Worm (Caenorhabditis elegans) whole organism, L3 larva: ENCODE measurements around the gene F55G1.7.

Experiments
- R02D3.7 ChIP-seq: fragments of 150-350 bp; optimal IDR thresholded peaks from 2 replicates; lab custom pipeline; 2014; ENCODE audit warnings: missing biosample characterization, missing genetic modification characterization
- ZK546.5 ChIP-seq: sonication (generic microtip); optimal IDR thresholded peaks from 2 replicates; lab custom pipeline; 2017; ENCODE audit warnings: missing biosample characterization, missing genetic modification characterization
- ama-1 ChIP-seq: fragments of 150-350 bp; optimal IDR thresholded peaks from 2 replicates; lab custom pipeline; 2018
- ceh-16 ChIP-seq: sonication (generic microtip); optimal IDR thresholded peaks from 2 replicates; lab custom pipeline; 2017; ENCODE audit warnings: missing biosample characterization, missing genetic modification characterization
- ceh-82 ChIP-seq: fragments of 150-350 bp; optimal IDR thresholded peaks from 2 replicates; lab custom pipeline; 2014; ENCODE audit warnings: missing biosample characterization, missing genetic modification characterization
- ceh-9 ChIP-seq: sonication (generic microtip); optimal IDR thresholded peaks from 2 replicates; lab custom pipeline; 2018; ENCODE audit warnings: missing biosample characterization, missing genetic modification characterization
- daf-12 ChIP-seq: fragments of 150-350 bp; optimal IDR thresholded peaks from 2 replicates; lab custom pipeline; 2014; ENCODE audit warnings: missing biosample characterization, missing genetic modification reagents, missing genetic modification characterization
- egl-27 ChIP-seq: sonication (generic microtip); optimal IDR thresholded peaks from 4 replicates; lab custom pipeline; 2017; ENCODE audit warnings: missing biosample characterization, missing genetic modification reagents, missing genetic modification characterization
- egl-5 ChIP-seq: fragments of 150-350 bp; optimal IDR thresholded peaks from 2 replicates; lab custom pipeline; 2017; ENCODE audit warnings: missing biosample characterization, missing genetic modification reagents, missing genetic modification characterization, inconsistent platforms
- elt-3 ChIP-seq, 3 experiments: fragments of 150-350 bp in 1 of 3; sonication (generic microtip) in 2 of 3; optimal IDR thresholded peaks; 2 replicates in 2 of 3; 4 replicates in 1 of 3; lab custom pipeline; 2014 to 2017; ENCODE audit warnings: missing biosample characterization in 3 of 3, missing genetic modification characterization in 3 of 3
- eor-1 ChIP-seq, 2 experiments: fragments of 150-350 bp; optimal IDR thresholded peaks; 2 replicates each; lab custom pipeline; 2014 to 2018; ENCODE audit warnings: missing biosample characterization in 2 of 2, missing genetic modification characterization in 2 of 2
- fkh-10 ChIP-seq: sonication (generic microtip); optimal IDR thresholded peaks from 2 replicates; lab custom pipeline; 2017; ENCODE audit warnings: missing biosample characterization, missing genetic modification reagents, missing genetic modification characterization
- fkh-2 ChIP-seq: fragments of 150-350 bp; optimal IDR thresholded peaks from 2 replicates; lab custom pipeline; 2014; ENCODE audit warnings: missing biosample characterization, missing genetic modification reagents, missing genetic modification characterization
- fos-1 ChIP-seq: fragments of 150-350 bp; optimal IDR thresholded peaks from 2 replicates; lab custom pipeline; 2014; ENCODE audit warnings: missing biosample characterization, missing genetic modification characterization
- jun-1 ChIP-seq: fragments of 150-350 bp; optimal IDR thresholded peaks from 2 replicates; lab custom pipeline; 2014; ENCODE audit warnings: missing biosample characterization, missing genetic modification reagents, missing genetic modification characterization
- lin-15B ChIP-seq: fragments of 150-350 bp; optimal IDR thresholded peaks from 2 replicates; lab custom pipeline; 2014; ENCODE audit warnings: missing biosample characterization, missing genetic modification characterization
- lin-39 ChIP-seq: fragments of 150-350 bp; optimal IDR thresholded peaks from 2 replicates; lab custom pipeline; 2018; ENCODE audit warnings: missing biosample characterization, missing genetic modification reagents, missing genetic modification characterization
- lsy-12 ChIP-seq: sonication (generic microtip); optimal IDR thresholded peaks from 2 replicates; lab custom pipeline; 2016; ENCODE audit warnings: mild to moderate bottlenecking, missing genetic modification characterization, missing compliant biosample characterization
- mdl-1 ChIP-seq: fragments of 150-350 bp; optimal IDR thresholded peaks from 2 replicates; lab custom pipeline; 2014; ENCODE audit warnings: missing biosample characterization, missing genetic modification characterization
- nfya-1 ChIP-seq: sonication (generic microtip); optimal IDR thresholded peaks from 2 replicates; lab custom pipeline; 2017; ENCODE audit warnings: missing genetic modification characterization, mild to moderate bottlenecking, missing compliant biosample characterization, antibody characterized with exemption, moderate library complexity; ENCODE audit not compliant: insufficient read depth
- nhr-11 ChIP-seq: fragments of 150-350 bp; optimal IDR thresholded peaks from 2 replicates; lab custom pipeline; 2014; ENCODE audit warnings: missing biosample characterization, missing genetic modification characterization
- nhr-12 ChIP-seq: fragments of 150-350 bp; optimal IDR thresholded peaks from 2 replicates; lab custom pipeline; 2014; ENCODE audit warnings: missing biosample characterization, missing genetic modification characterization
- nhr-237 ChIP-seq: fragments of 150-350 bp; optimal IDR thresholded peaks from 2 replicates; lab custom pipeline; 2014; ENCODE audit warnings: missing biosample characterization, missing genetic modification characterization
- nhr-25 ChIP-seq: sonication (generic microtip); optimal IDR thresholded peaks from 2 replicates; lab custom pipeline; 2017; ENCODE audit warnings: missing biosample characterization, missing genetic modification characterization
- nhr-28 ChIP-seq: fragments of 150-350 bp; optimal IDR thresholded peaks from 2 replicates; lab custom pipeline; 2014; ENCODE audit warnings: missing biosample characterization, missing genetic modification characterization
- nhr-43 ChIP-seq: sonication (generic microtip); optimal IDR thresholded peaks from 2 replicates; lab custom pipeline; 2016; ENCODE audit warnings: mild to moderate bottlenecking, missing genetic modification characterization, missing compliant biosample characterization; ENCODE audit not compliant: poor library complexity, severe bottlenecking
- nhr-67 ChIP-seq: fragments of 150-350 bp; optimal IDR thresholded peaks from 2 replicates; lab custom pipeline; 2014; ENCODE audit warnings: missing biosample characterization, missing genetic modification characterization
- nhr-76 ChIP-seq: fragments of 150-350 bp; sonication (generic microtip); optimal IDR thresholded peaks from 5 replicates; lab custom pipeline; 2014; ENCODE audit warnings: missing biosample characterization, missing genetic modification characterization
- nhr-77 ChIP-seq: fragments of 150-350 bp; optimal IDR thresholded peaks from 2 replicates; lab custom pipeline; 2014; ENCODE audit warnings: missing biosample characterization, missing genetic modification characterization
- pha-4 ChIP-seq: fragments of 150-350 bp; optimal IDR thresholded peaks from 2 replicates; lab custom pipeline; 2014; ENCODE audit warnings: missing biosample characterization, missing genetic modification reagents, missing genetic modification characterization
- pqm-1 ChIP-seq: fragments of 150-350 bp; optimal IDR thresholded peaks from 2 replicates; lab custom pipeline; 2017; ENCODE audit warnings: missing biosample characterization, missing genetic modification characterization, inconsistent platforms
- snpc-4 ChIP-seq: fragments of 150-350 bp; optimal IDR thresholded peaks from 2 replicates; lab custom pipeline; 2014; ENCODE audit warnings: missing biosample characterization, missing genetic modification characterization
- tbx-2 ChIP-seq: sonication (generic microtip); optimal IDR thresholded peaks from 2 replicates; lab custom pipeline; 2016; ENCODE audit warnings: mild to moderate bottlenecking, missing genetic modification characterization, missing compliant biosample characterization
- unc-62 ChIP-seq: fragments of 150-350 bp; sonication (generic microtip); optimal IDR thresholded peaks from 4 replicates; lab custom pipeline; 2014; ENCODE audit warnings: missing biosample characterization, missing genetic modification reagents, missing genetic modification characterization
- zag-1 ChIP-seq: fragments of 150-350 bp; optimal IDR thresholded peaks from 2 replicates; lab custom pipeline; 2014; ENCODE audit warnings: missing biosample characterization, missing genetic modification characterization
- ztf-11 ChIP-seq: fragments of 150-350 bp; optimal IDR thresholded peaks from 2 replicates; lab custom pipeline; 2014; ENCODE audit warnings: missing biosample characterization, missing genetic modification characterization
- ztf-4 ChIP-seq: fragments of 150-350 bp; optimal IDR thresholded peaks from 2 replicates; lab custom pipeline; 2014; ENCODE audit warnings: missing biosample characterization, missing genetic modification characterization

F55G1.7 gene

DNA sequence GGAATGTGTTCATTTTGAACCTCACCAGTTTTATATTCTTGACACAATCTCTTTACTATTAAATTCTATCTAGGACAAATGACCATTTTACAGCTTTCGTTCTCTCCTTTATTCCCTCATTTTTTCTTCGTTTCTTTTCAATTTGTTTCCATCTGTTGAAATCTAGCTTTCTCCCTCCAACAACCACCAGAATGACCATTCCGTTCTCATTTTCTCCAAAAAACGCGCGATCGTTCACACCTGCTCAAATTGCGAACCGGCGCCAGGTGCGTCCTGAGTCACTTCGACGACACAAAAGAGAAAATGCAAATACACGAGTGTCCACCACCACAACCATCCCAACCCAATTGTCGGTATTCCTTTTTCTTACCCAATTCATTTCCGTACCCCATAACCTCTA lies 13.4 kb downstream of the F55G1.7 start, which contains the start of gene F13B6.1:
F13B6.1 (plus strand) TSS at position 301 of the 400 bp plus-strand sequence.
- TF ChIP-seq jun-1 (no peak), ama-1 (lab: Kevin White, UChicago) (no peak), pha-4 (tag; lab: Kevin White, UChicago) (no peak), unc-62 (GFP tag; lab: Kevin White, UChicago) (no peak), nhr-12 (no peak), mdl-1 (tag; lab: Kevin White, UChicago) (no peak), nhr-67 (tag; lab: Kevin White, UChicago) (no peak), egl-5 (no peak), eor-1 (tag; optimal IDR thresholded peaks at IDR 0.05; lab: Kevin White, UChicago) (no peak), nhr-28 (tag; lab: Kevin White, UChicago) (no peak)

DNA sequence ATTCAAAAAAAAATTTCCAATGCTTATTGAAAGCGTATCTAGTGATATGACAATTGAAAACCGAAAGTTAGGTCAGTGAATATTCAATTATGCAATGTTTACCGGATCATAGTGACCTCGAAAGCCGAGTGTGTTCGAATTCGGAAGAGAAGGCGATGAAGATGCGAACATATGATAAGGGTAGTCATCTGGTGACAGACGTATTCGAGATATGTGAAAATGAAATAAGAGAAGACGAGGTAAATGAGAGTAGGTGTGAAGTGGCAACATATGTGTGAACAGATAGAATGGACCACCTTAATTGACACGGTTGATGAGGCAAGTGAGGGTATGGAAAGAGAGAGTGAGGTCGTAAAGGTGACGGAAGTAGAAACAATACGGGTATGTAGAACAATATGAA lies 14.7 kb downstream of the F55G1.7 start:
- TF ChIP-seq nhr-25 (tag; lab: Kevin White, UChicago) (peak; percentile 36), nhr-28 (tag; lab: Kevin White, UChicago) (no peak)

DNA sequence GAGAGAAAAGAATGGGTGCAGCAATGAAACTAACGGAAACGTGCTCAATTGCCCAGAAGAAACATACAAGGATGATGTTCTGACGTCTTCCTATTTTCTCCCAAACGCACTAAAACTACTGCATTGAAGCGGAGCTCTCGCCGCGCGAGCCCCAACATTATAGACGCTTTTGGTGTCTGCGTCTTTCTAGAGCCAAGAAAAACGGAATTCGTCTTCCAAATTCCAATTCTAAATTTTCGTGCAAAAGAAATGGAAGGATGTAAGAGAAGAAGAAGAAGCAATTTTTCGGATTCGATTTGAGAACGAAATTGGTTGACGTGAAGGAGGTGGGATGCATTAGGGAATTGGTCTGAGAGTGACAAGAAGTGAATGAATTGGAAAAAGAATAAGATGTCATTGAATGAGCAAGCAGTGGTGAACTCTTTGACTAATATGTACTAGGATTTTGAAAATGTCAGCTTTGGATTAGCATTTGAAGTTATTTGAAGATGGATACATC lies 15.9 kb downstream of the F55G1.7 start:
- TF ChIP-seq pqm-1 (tag; lab: Kevin White, UChicago): no peak
- no peak for TF ChIP-seq nhr-237 (tag; lab: Kevin White, UChicago)
- TF ChIP-seq nfya-1 (tag; lab: Kevin White, UChicago): no peak
- peak; percentile 20 for TF ChIP-seq lin-39
- TF ChIP-seq nhr-11 (tag; lab: Kevin White, UChicago): no peak

DNA sequence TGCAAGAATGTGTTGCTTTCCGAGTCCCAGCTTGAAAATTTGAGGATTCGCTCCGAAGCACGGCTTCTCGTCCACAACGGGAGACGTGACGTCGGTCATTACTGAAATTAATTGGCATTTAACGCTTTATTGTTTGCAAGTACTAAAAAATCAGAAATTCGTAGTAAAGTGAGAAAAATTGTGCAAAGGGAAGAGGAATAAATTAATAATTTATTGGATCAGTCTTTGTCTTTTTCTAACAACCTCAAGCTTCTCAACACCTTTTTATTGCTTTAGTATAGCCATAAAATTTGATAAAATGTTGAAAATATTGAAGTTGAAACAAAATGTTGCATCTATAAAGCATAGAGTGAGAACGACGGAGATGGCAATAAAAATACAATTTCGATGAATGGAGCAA lies 18.3 kb downstream of the F55G1.7 start, which contains the start of gene tes-1:
tes-1 (minus strand) TSS at position 101 of the 400 bp plus-strand sequence.
- TF ChIP-seq ztf-11 (tag; lab: Kevin White, UChicago) (no peak), unc-62 (GFP tag; lab: Kevin White, UChicago) (no peak), nhr-237 (tag; lab: Kevin White, UChicago) (no peak), fkh-10 (GFP tag; lab: Kevin White, UChicago) (no peak), elt-3 (tag; optimal IDR thresholded peaks at IDR 0.05; lab: Kevin White, UChicago) (no peak), ceh-16 (no peak)

DNA sequence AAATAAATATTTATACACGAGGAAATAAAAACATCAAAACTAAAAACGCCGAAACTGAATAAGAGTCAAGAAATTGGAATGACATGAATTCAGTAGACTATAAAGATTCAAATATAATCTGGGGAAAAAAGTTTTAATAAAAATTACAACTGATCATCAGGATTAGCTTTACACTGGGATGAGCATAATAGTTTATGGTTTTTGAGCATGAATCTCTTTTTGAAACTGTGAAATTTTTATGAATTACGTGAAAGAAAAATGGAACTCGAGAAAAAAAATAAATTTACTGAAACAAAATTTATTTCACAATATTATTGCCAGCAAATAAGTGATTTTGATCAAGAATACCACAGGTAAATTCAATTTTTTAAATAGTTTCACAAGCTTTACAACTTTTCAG lies 22.1 kb downstream of the F55G1.7 start, which contains the start of gene B0496.2:
B0496.2 (plus strand) TSS at position 301 of the 400 bp plus-strand sequence.
- TF ChIP-seq lin-39 (no peak), ceh-82 (tag; lab: Kevin White, UChicago) (no peak), ztf-4 (tag; lab: Kevin White, UChicago) (no peak), jun-1 (no peak), daf-12 (tag; lab: Kevin White, UChicago) (no peak), snpc-4 (tag; lab: Kevin White, UChicago) (no peak), mdl-1 (tag; lab: Kevin White, UChicago) (no peak), tbx-2 (no peak), ZK546.5 (tag; lab: Kevin White, UChicago) (no peak), zag-1 (tag; lab: Kevin White, UChicago) (no peak), fkh-2 (tag; lab: Kevin White, UChicago) (no peak), R02D3.7 (no peak), lin-15B (tag; lab: Kevin White, UChicago) (no peak), elt-3 (tag; optimal IDR thresholded peaks at IDR 0.05; lab: Kevin White, UChicago) (no peak), unc-62 (GFP tag; lab: Kevin White, UChicago) (no peak), nhr-67 (tag; lab: Kevin White, UChicago) (no peak), nhr-76 (tag; lab: Kevin White, UChicago) (no peak), nhr-25 (tag; lab: Kevin White, UChicago) (no peak), nhr-11 (tag; lab: Kevin White, UChicago) (no peak), nhr-77 (tag; lab: Kevin White, UChicago) (no peak)

DNA sequence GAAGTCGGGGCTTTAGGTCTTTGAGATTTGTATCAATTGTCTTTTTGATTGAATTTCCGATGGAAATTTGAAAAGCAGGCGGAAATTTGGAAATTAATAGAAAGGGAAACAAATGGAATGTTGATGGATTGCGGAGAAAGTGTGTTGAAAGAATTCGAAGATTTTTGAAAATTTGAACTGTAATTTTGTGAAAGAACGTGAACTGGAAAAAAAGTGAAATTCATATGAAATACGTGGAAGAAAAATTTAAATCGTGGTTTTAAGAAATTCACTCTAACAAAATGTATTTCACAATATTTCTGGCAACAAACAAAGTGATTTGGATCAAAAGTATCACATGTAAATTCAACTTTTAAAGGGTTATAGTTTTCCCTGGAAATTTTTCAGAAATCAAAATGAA lies 23.6 kb downstream of the F55G1.7 start, which contains the start of gene B0496.1:
B0496.1 (plus strand) TSS at position 301 of the 400 bp plus-strand sequence.
- TF ChIP-seq fos-1 (tag; lab: Kevin White, UChicago) (no peak), nhr-77 (tag; lab: Kevin White, UChicago) (no peak), lsy-12 (tag; lab: Kevin White, UChicago) (no peak), fkh-2 (tag; lab: Kevin White, UChicago) (no peak), nhr-43 (tag; lab: Kevin White, UChicago) (no peak), daf-12 (tag; lab: Kevin White, UChicago) (no peak), nhr-67 (tag; lab: Kevin White, UChicago) (no peak), ztf-4 (tag; lab: Kevin White, UChicago) (no peak), elt-3 (tag; optimal IDR thresholded peaks at IDR 0.05; lab: Kevin White, UChicago) (no peak), pqm-1 (tag; lab: Kevin White, UChicago) (no peak), zag-1 (tag; lab: Kevin White, UChicago) (no peak), egl-27 (tag; lab: Kevin White, UChicago) (no peak), tbx-2 (no peak), ceh-9 (tag; lab: Kevin White, UChicago) (no peak), nhr-11 (tag; lab: Kevin White, UChicago) (no peak)
